Worm (Caenorhabditis elegans) whole organism, L3 larva: ENCODE results near the gene mrp-1.

Experiments
- ama-1 ChIP-seq: fragments of 150-350 bp; optimal IDR thresholded peaks from 2 replicates; lab custom pipeline; 2018
- jun-1 ChIP-seq: fragments of 150-350 bp; optimal IDR thresholded peaks from 2 replicates; lab custom pipeline; 2014; ENCODE audit warnings: missing biosample characterization, missing genetic modification reagents, missing genetic modification characterization
- mdl-1 ChIP-seq: fragments of 150-350 bp; optimal IDR thresholded peaks from 2 replicates; lab custom pipeline; 2014; ENCODE audit warnings: missing biosample characterization, missing genetic modification characterization
- nhr-12 ChIP-seq: fragments of 150-350 bp; optimal IDR thresholded peaks from 2 replicates; lab custom pipeline; 2014; ENCODE audit warnings: missing biosample characterization, missing genetic modification characterization
- nhr-25 ChIP-seq: sonication (generic microtip); optimal IDR thresholded peaks from 2 replicates; lab custom pipeline; 2017; ENCODE audit warnings: missing biosample characterization, missing genetic modification characterization
- unc-62 ChIP-seq: fragments of 150-350 bp; sonication (generic microtip); optimal IDR thresholded peaks from 4 replicates; lab custom pipeline; 2014; ENCODE audit warnings: missing biosample characterization, missing genetic modification reagents, missing genetic modification characterization

- TF ChIP-seq nhr-12 (tag; lab: Kevin White, UChicago) (no peak), jun-1 (no peak), ama-1 (no peak), unc-62 (GFP tag; lab: Kevin White, UChicago) (no peak), mdl-1 (tag; lab: Kevin White, UChicago) (no peak), nhr-25 (tag; lab: Kevin White, UChicago) (no peak)
Observed at ce11 chrX:629134-629533, 41.4 kb upstream of the mrp-1 start, which contains the start of gene M6.4.
